Fruit fly (Drosophila melanogaster) whole organism, embryonic: ENCODE data around the gene CG31100.
A peak's percentile ranks its signal among the peaks of the same experiment; 100 is the strongest.

Experiments used
- Blimp-1 ChIP-seq: fragments of 200-800 bp; sonication (Bioruptor generic); optimal IDR thresholded peaks from 3 replicates; lab custom pipeline; 2018; ENCODE audit warnings: missing biosample characterization, missing genetic modification characterization, mild to moderate bottlenecking, moderate library complexity, missing genetic modification reagents
- CG10366 ChIP-seq: fragments of 200-800 bp; sonication (Bioruptor generic); IDR thresholded peaks from 2 replicates; pipeline ENCODE4 v1.3.6; 2022; ENCODE audit warnings: missing biosample characterization, missing genetic modification characterization
- CG11247 ChIP-seq: fragments of 200-800 bp; sonication (Bioruptor generic); IDR thresholded peaks from 2 replicates; pipeline ENCODE4 v1.3.6; 2022; ENCODE audit warnings: missing biosample characterization, missing genetic modification characterization
- CG11504 ChIP-seq: fragments of 200-800 bp; sonication (Bioruptor generic); optimal IDR thresholded peaks from 3 replicates; lab custom pipeline; 2019; ENCODE audit warnings: missing biosample characterization, mild to moderate bottlenecking, missing genetic modification characterization, moderate library complexity
- CG12769 ChIP-seq: fragments of 200-800 bp; sonication (Bioruptor generic); optimal IDR thresholded peaks from 2 replicates; lab custom pipeline; 2019; ENCODE audit warnings: missing biosample characterization, mild to moderate bottlenecking, missing genetic modification characterization, moderate library complexity
- CG13894 ChIP-seq: fragments of 200-800 bp; sonication (Bioruptor generic); optimal IDR thresholded peaks from 3 replicates; lab custom pipeline; 2018; ENCODE audit warnings: missing biosample characterization, mild to moderate bottlenecking, missing genetic modification characterization, moderate library complexity
- CG17186 ChIP-seq: fragments of 200-800 bp; sonication (Bioruptor generic); optimal IDR thresholded peaks from 3 replicates; lab custom pipeline; 2017; ENCODE audit warnings: missing biosample characterization, missing genetic modification reagents, missing genetic modification characterization
- CG18262 ChIP-seq: fragments of 200-800 bp; optimal IDR thresholded peaks from 3 replicates; lab custom pipeline; 2019; ENCODE audit warnings: missing biosample characterization, mild to moderate bottlenecking, missing genetic modification characterization, moderate library complexity
- CG2116 ChIP-seq: fragments of 200-800 bp; sonication (Bioruptor generic); optimal IDR thresholded peaks from 3 replicates; lab custom pipeline; 2018; ENCODE audit warnings: missing biosample characterization, mild to moderate bottlenecking, missing genetic modification characterization
- CG2712 ChIP-seq: fragments of 200-800 bp; optimal IDR thresholded peaks from 3 replicates; lab custom pipeline; 2019; ENCODE audit warnings: missing biosample characterization, mild to moderate bottlenecking, missing genetic modification characterization, moderate library complexity
- CG7357 ChIP-seq: fragments of 200-800 bp; sonication (Bioruptor generic); IDR thresholded peaks from 3 replicates; pipeline ENCODE4 v1.3.6; 2022; ENCODE audit warnings: missing biosample characterization, missing genetic modification characterization
- CG8290 ChIP-seq, 3 experiments: fragments of 200-800 bp; sonication (Bioruptor generic); optimal IDR thresholded peaks; 2 replicates each; lab custom pipeline; 2016 to 2019; ENCODE audit warnings: missing biosample characterization in 3 of 3, missing genetic modification characterization in 3 of 3, mild to moderate bottlenecking in 2 of 3, moderate library complexity in 1 of 3
- Drgx ChIP-seq: fragments of 200-800 bp; sonication (Bioruptor generic); IDR thresholded peaks from 2 replicates; pipeline ENCODE4 v1.3.6; 2022; ENCODE audit warnings: missing biosample characterization, missing genetic modification characterization
- Fer3 ChIP-seq: fragments of 200-800 bp; sonication (Bioruptor generic); optimal IDR thresholded peaks from 2 replicates; lab custom pipeline; 2018; ENCODE audit warnings: missing biosample characterization, mild to moderate bottlenecking, missing genetic modification characterization, moderate library complexity
- Hsf ChIP-seq: fragments of 200-800 bp; sonication (Bioruptor generic); optimal IDR thresholded peaks from 3 replicates; lab custom pipeline; 2016; ENCODE audit warnings: missing biosample characterization, missing genetic modification characterization
- Ptx1 ChIP-seq: fragments of 200-800 bp; sonication (Bioruptor generic); IDR thresholded peaks from 2 replicates; pipeline ENCODE4 v1.3.6; 2022; ENCODE audit warnings: missing biosample characterization, missing genetic modification characterization
- Sox102F ChIP-seq: fragments of 200-800 bp; sonication (Bioruptor generic); optimal IDR thresholded peaks from 2 replicates; lab custom pipeline; 2018; ENCODE audit warnings: missing biosample characterization, mild to moderate bottlenecking, missing genetic modification characterization, moderate library complexity
- Sry-β ChIP-seq: fragments of 200-800 bp; sonication (Bioruptor generic); optimal IDR thresholded peaks from 2 replicates; lab custom pipeline; 2018; ENCODE audit warnings: missing biosample characterization, mild to moderate bottlenecking, missing genetic modification characterization, moderate library complexity
- aop ChIP-seq: fragments of 200-800 bp; sonication (Bioruptor generic); IDR thresholded peaks from 2 replicates; pipeline ENCODE4 v1.3.6; 2022; ENCODE audit warnings: missing biosample characterization, missing genetic modification characterization
- crol ChIP-seq: fragments of 200-800 bp; sonication (Bioruptor generic); IDR thresholded peaks from 2 replicates; pipeline ENCODE4 v1.3.6; 2022; ENCODE audit warnings: missing biosample characterization, missing genetic modification characterization
- disco-r ChIP-seq: fragments of 200-800 bp; sonication (Bioruptor generic); optimal IDR thresholded peaks from 2 replicates; lab custom pipeline; 2016; ENCODE audit warnings: missing biosample characterization, missing genetic modification characterization
- emc ChIP-seq: fragments of 200-800 bp; sonication (Bioruptor generic); optimal IDR thresholded peaks from 2 replicates; lab custom pipeline; 2016; ENCODE audit warnings: missing biosample characterization, missing genetic modification characterization
- eve ChIP-seq, 2 experiments: fragments of >200 bp; optimal IDR thresholded peaks; 2 replicates each; lab custom pipeline; 2017; ENCODE audit warnings: missing biosample characterization in 2 of 2, missing genetic modification characterization in 2 of 2
- gem ChIP-seq: fragments of 200-800 bp; sonication (Bioruptor generic); optimal IDR thresholded peaks from 2 replicates; lab custom pipeline; 2019; ENCODE audit warnings: missing biosample characterization, mild to moderate bottlenecking, missing genetic modification characterization, moderate library complexity
- jumu ChIP-seq: fragments of 200-800 bp; sonication (Bioruptor generic); optimal IDR thresholded peaks from 3 replicates; lab custom pipeline; 2016; ENCODE audit warnings: missing biosample characterization, missing genetic modification characterization
- kah ChIP-seq: fragments of 200-800 bp; sonication (Bioruptor generic); optimal IDR thresholded peaks from 2 replicates; lab custom pipeline; 2018; ENCODE audit warnings: missing biosample characterization, mild to moderate bottlenecking, missing genetic modification characterization
- kni ChIP-seq: fragments of 200-800 bp; sonication (Bioruptor generic); optimal IDR thresholded peaks from 3 replicates; lab custom pipeline; 2017; ENCODE audit warnings: mild to moderate bottlenecking, missing biosample characterization, missing genetic modification reagents, missing genetic modification characterization
- mld ChIP-seq: fragments of 200-800 bp; sonication (Bioruptor generic); IDR thresholded peaks from 3 replicates; pipeline ENCODE4 v1.3.6; 2022; ENCODE audit warnings: missing biosample characterization, missing genetic modification characterization; ENCODE audit not compliant: partially characterized antibody
- ro ChIP-seq: fragments of 200-800 bp; sonication (Bioruptor generic); IDR thresholded peaks from 2 replicates; pipeline ENCODE4 v1.3.6; 2022; ENCODE audit warnings: missing biosample characterization, missing genetic modification characterization
- sd ChIP-seq: fragments of 200-800 bp; sonication (Bioruptor generic); optimal IDR thresholded peaks from 3 replicates; lab custom pipeline; 2018; ENCODE audit warnings: missing biosample characterization, mild to moderate bottlenecking, missing genetic modification characterization, moderate library complexity
- so ChIP-seq: fragments of 200-800 bp; sonication (Bioruptor generic); IDR thresholded peaks from 3 replicates; pipeline ENCODE4 v1.3.6; 2022; ENCODE audit warnings: missing biosample characterization, missing genetic modification characterization
- sqz ChIP-seq: fragments of 200-800 bp; sonication (Bioruptor generic); optimal IDR thresholded peaks from 3 replicates; lab custom pipeline; 2018; ENCODE audit warnings: missing biosample characterization, mild to moderate bottlenecking, missing genetic modification characterization
- toy ChIP-seq: fragments of 200-800 bp; sonication (Bioruptor generic); IDR thresholded peaks from 2 replicates; pipeline ENCODE4 v1.3.6; 2022; ENCODE audit warnings: missing biosample characterization, missing genetic modification characterization
- vvl ChIP-seq: fragments of 200-800 bp; sonication (Bioruptor generic); IDR thresholded peaks from 2 replicates; pipeline ENCODE4 v1.3.6; 2022; ENCODE audit warnings: missing biosample characterization, missing genetic modification characterization

CG31100 gene

dm6 chr3R:8969926-8970306, 33.5 kb downstream of the CG31100 start:
- TF ChIP-seq CG2712 (tag; lab: Kevin White, UChicago) (peak; percentile 20), CG13894 (tag; lab: Kevin White, UChicago) (no peak), CG11504 (tag; lab: Kevin White, UChicago) (no peak), gem (peak; percentile 21), kni (GFP tag; lab: Kevin White, UChicago) (peak; percentile 8), CG10366 (GFP tag; lab: Robert Waterston, UW) (no peak), aop (no peak), Sox102F (peak; percentile 24)

dm6 chr3R:8969301-8969925, 34.0 kb downstream of the CG31100 start:
- no peak for TF ChIP-seq toy
- TF ChIP-seq Blimp-1 (GFP tag; lab: Kevin White, UChicago) = peak; percentile 32
- peak; percentile 17 for TF ChIP-seq sqz (GFP tag; lab: Kevin White, UChicago)
- TF ChIP-seq mld (GFP tag; lab: Robert Waterston, UW) = 0 out of 3 replicates have a peak, but pooled peaks have one; percentile 20
- TF ChIP-seq CG11247 = no peak
- peak; percentile 96 for TF ChIP-seq kni (GFP tag; lab: Kevin White, UChicago)
- peak; percentile 74 for TF ChIP-seq crol (GFP tag; lab: Robert Waterston, UW)
- TF ChIP-seq sd (tag; lab: Kevin White, UChicago) = peak; percentile 76
- TF ChIP-seq CG12769 (tag; lab: Kevin White, UChicago) = peak; percentile 61
- TF ChIP-seq vvl (GFP tag; lab: Robert Waterston, UW) = 0 out of 2 replicates have a peak, but pooled peaks have one; percentile 7
- no peak for TF ChIP-seq ro (GFP tag; lab: Robert Waterston, UW)
- no peak for TF ChIP-seq CG2116

dm6 chr3R:8968837-8969236, 34.6 kb downstream of the CG31100 start:
- TF ChIP-seq Sry-β (GFP tag; lab: Kevin White, UChicago) (no peak), eve (GFP tag; optimal IDR thresholded peaks at IDR 0.05; lab: Kevin White, UChicago) (peak in 1 of 2 experiments; percentile 2), jumu (GFP tag; lab: Kevin White, UChicago) (no peak), Fer3 (tag; lab: Kevin White, UChicago) (no peak), so (GFP tag; lab: Robert Waterston, UW) (no peak), emc (GFP tag; lab: Kevin White, UChicago) (no peak), CG18262 (peak; percentile 2), disco-r (no peak), Ptx1 (no peak), CG10366 (GFP tag; lab: Robert Waterston, UW) (no peak), Hsf (GFP tag; lab: Kevin White, UChicago) (no peak), CG8290 (GFP tag; optimal IDR thresholded peaks at IDR 0.05; lab: Kevin White, UChicago) (no peak), CG8290 (tag; optimal IDR thresholded peaks at IDR 0.05; lab: Kevin White, UChicago) (no peak), CG17186 (no peak), kah (no peak), CG7357 (GFP tag; lab: Robert Waterston, UW) (no peak)

- 0 out of 2 replicates have a peak, but pooled peaks have one; percentile 9 for TF ChIP-seq Drgx
- no peak for TF ChIP-seq Ptx1
Measured at dm6 chr3R:8966598-8966997, 36.9 kb downstream of the CG31100 start.
